Worm (Caenorhabditis elegans) whole organism, early embryonic: ENCODE results near the gene C17C3.15.

Source experiments
- B0310.2 ChIP-seq: sonication (generic microtip); optimal IDR thresholded peaks from 2 replicates; lab custom pipeline; 2016; ENCODE audit warnings: mild to moderate bottlenecking, missing genetic modification characterization, missing compliant biosample characterization
- F13C5.2 ChIP-seq: sonication (generic microtip); optimal IDR thresholded peaks from 2 replicates; lab custom pipeline; 2017; ENCODE audit warnings: mild to moderate bottlenecking, missing genetic modification characterization, inconsistent platforms, missing compliant biosample characterization
- aly-1 ChIP-seq: sonication (generic microtip); optimal IDR thresholded peaks from 2 replicates; lab custom pipeline; 2016; ENCODE audit warnings: missing genetic modification characterization, missing compliant biosample characterization
- ama-1 ChIP-seq: fragments of 150-350 bp; optimal IDR thresholded peaks from 2 replicates; lab custom pipeline; 2014
- ceh-13 ChIP-seq: fragments of 200-800 bp; sonication (Bioruptor generic); optimal IDR thresholded peaks from 2 replicates; lab custom pipeline; 2018; ENCODE audit warnings: mild to moderate bottlenecking, missing genetic modification characterization, missing compliant biosample characterization
- ceh-36 ChIP-seq: sonication (generic microtip); optimal IDR thresholded peaks from 2 replicates; lab custom pipeline; 2016; ENCODE audit warnings: missing genetic modification characterization, inconsistent platforms, missing compliant biosample characterization
- ets-7 ChIP-seq: sonication (generic microtip); optimal IDR thresholded peaks from 2 replicates; lab custom pipeline; 2016; ENCODE audit warnings: missing genotype, missing genetic modification characterization, missing compliant biosample characterization
- flt-1 ChIP-seq: fragments of 200-800 bp; sonication (Bioruptor generic); IDR thresholded peaks from 2 replicates; pipeline ENCODE4 v1.3.6; 2022; ENCODE audit warnings: missing genetic modification characterization, missing compliant biosample characterization
- hmbx-1 ChIP-seq: sonication (generic microtip); optimal IDR thresholded peaks from 2 replicates; lab custom pipeline; 2016; ENCODE audit warnings: mild to moderate bottlenecking, missing genetic modification characterization, missing compliant biosample characterization
- hmg-4 ChIP-seq: fragments of 200-800 bp; sonication (Bioruptor generic); optimal IDR thresholded peaks from 2 replicates; lab custom pipeline; 2018; ENCODE audit warnings: mild to moderate bottlenecking, missing genetic modification characterization, missing compliant biosample characterization
- hnd-1 ChIP-seq: sonication (generic microtip); optimal IDR thresholded peaks from 2 replicates; lab custom pipeline; 2016; ENCODE audit warnings: missing genetic modification characterization, missing compliant biosample characterization
- pes-1 ChIP-seq: fragments of 200-800 bp; sonication (Bioruptor generic); IDR thresholded peaks from 2 replicates; pipeline ENCODE4 v1.3.6; 2022; ENCODE audit warnings: missing genetic modification reagents, missing genetic modification characterization, missing compliant biosample characterization
- scrt-1 ChIP-seq: fragments of 200-800 bp; sonication (Bioruptor generic); IDR thresholded peaks from 2 replicates; pipeline ENCODE4 v1.3.6; 2022; ENCODE audit warnings: missing genetic modification characterization, missing compliant biosample characterization
- sea-1 ChIP-seq: fragments of 200-800 bp; sonication (Bioruptor generic); conservative IDR thresholded peaks from 2 replicates; pipeline ENCODE4 v1.3.6; 2022; ENCODE audit warnings: missing genetic modification characterization, missing compliant biosample characterization
- tbx-11 ChIP-seq: fragments of 200-800 bp; sonication (Bioruptor generic); IDR thresholded peaks from 2 replicates; pipeline ENCODE4 v1.3.6; 2022; ENCODE audit warnings: missing genetic modification characterization, missing compliant biosample characterization
- tbx-37 ChIP-seq: fragments of 200-800 bp; sonication (Bioruptor generic); conservative IDR thresholded peaks from 2 replicates; pipeline ENCODE4 v1.3.6; 2022; ENCODE audit warnings: missing genetic modification reagents, missing genetic modification characterization, missing compliant biosample characterization
- tra-4 ChIP-seq: sonication (generic microtip); optimal IDR thresholded peaks from 2 replicates; lab custom pipeline; 2017; ENCODE audit warnings: missing genetic modification characterization, missing compliant biosample characterization

Gene C17C3.15

ce11 chrII:5570272-5570671 is at the start of gene C17C3.15, which contains the start of gene C17C3.1:
C17C3.15 (plus strand) TSS chrII:5570654.
C17C3.1 (plus strand) TSS chrII:5570572.
- no peak for TF ChIP-seq ama-1
- no peak for TF ChIP-seq aly-1 (tag; lab: Kevin White, UChicago)
- TF ChIP-seq hnd-1 (tag; lab: Kevin White, UChicago), result no peak

ce11 chrII:5521411-5521810 is 49.0 kb upstream of the C17C3.15 start, which contains the start of gene ZK177.12:
ZK177.12 (plus strand) TSS chrII:5521711.
- TF ChIP-seq ets-7 (tag; lab: Kevin White, UChicago) (no peak), sea-1 (GFP tag; lab: Robert Waterston, UW) (no peak), tra-4 (tag; lab: Kevin White, UChicago) (no peak), ama-1 (no peak), flt-1 (GFP tag; lab: Robert Waterston, UW) (no peak), hmg-4 (GFP tag; lab: Kevin White, UChicago) (no peak), hnd-1 (tag; lab: Kevin White, UChicago) (no peak), pes-1 (GFP tag; lab: Robert Waterston, UW) (no peak), B0310.2 (no peak), ceh-36 (tag; lab: Kevin White, UChicago) (no peak), scrt-1 (GFP tag; lab: Robert Waterston, UW) (no peak), hmbx-1 (tag; lab: Kevin White, UChicago) (no peak), ceh-13 (GFP tag; lab: Kevin White, UChicago) (no peak), tbx-11 (GFP tag; lab: Robert Waterston, UW) (no peak)

ce11 chrII:5522637-5523036 is 47.8 kb upstream of the C17C3.15 start, which contains the start of gene ZK177.11:
ZK177.11 (plus strand) TSS chrII:5522937.
- no peak for TF ChIP-seq ceh-36 (tag; lab: Kevin White, UChicago)
- no peak for TF ChIP-seq ama-1

ce11 chrII:5525297-5525696 is 45.2 kb upstream of the C17C3.15 start, which contains the start of gene tbx-35:
tbx-35 (minus strand) TSS chrII:5525397.
- TF ChIP-seq ceh-36 (tag; lab: Kevin White, UChicago) (no peak), hmbx-1 (tag; lab: Kevin White, UChicago) (no peak), tbx-37 (GFP tag; lab: Robert Waterston, UW) (no peak), hnd-1 (tag; lab: Kevin White, UChicago) (no peak), flt-1 (GFP tag; lab: Robert Waterston, UW) (no peak), scrt-1 (GFP tag; lab: Robert Waterston, UW) (no peak), ceh-13 (GFP tag; lab: Kevin White, UChicago) (no peak), F13C5.2 (tag; lab: Kevin White, UChicago) (no peak), tbx-11 (GFP tag; lab: Robert Waterston, UW) (no peak), pes-1 (GFP tag; lab: Robert Waterston, UW) (no peak), ama-1 (no peak), tra-4 (tag; lab: Kevin White, UChicago) (no peak), aly-1 (tag; lab: Kevin White, UChicago) (no peak), sea-1 (GFP tag; lab: Robert Waterston, UW) (no peak), ets-7 (tag; lab: Kevin White, UChicago) (no peak)

ce11 chrII:5527841-5528240 is 42.6 kb upstream of the C17C3.15 start, which contains the start of gene ZK177.1:
ZK177.1 (plus strand) TSS chrII:5528141.
- TF ChIP-seq flt-1 (GFP tag; lab: Robert Waterston, UW), result no peak
- no peak for TF ChIP-seq ama-1
- no peak for TF ChIP-seq pes-1 (GFP tag; lab: Robert Waterston, UW)
- TF ChIP-seq ceh-36 (tag; lab: Kevin White, UChicago), result no peak
- no peak for TF ChIP-seq hmg-4 (GFP tag; lab: Kevin White, UChicago)
- no peak for TF ChIP-seq F13C5.2 (tag; lab: Kevin White, UChicago)
- TF ChIP-seq scrt-1 (GFP tag; lab: Robert Waterston, UW), result no peak
- no peak for TF ChIP-seq hnd-1 (tag; lab: Kevin White, UChicago)
- TF ChIP-seq tbx-11 (GFP tag; lab: Robert Waterston, UW), result no peak
- TF ChIP-seq ceh-13 (GFP tag; lab: Kevin White, UChicago), result no peak
- no peak for TF ChIP-seq aly-1 (tag; lab: Kevin White, UChicago)
- TF ChIP-seq tbx-37 (GFP tag; lab: Robert Waterston, UW), result no peak

ce11 chrII:5531855-5532328 is 38.6 kb upstream of the C17C3.15 start, which contains the start of gene C17C3.9:
C17C3.9 (minus strand) TSS chrII:5532278.
- TF ChIP-seq hnd-1 (tag; lab: Kevin White, UChicago), result no peak
- TF ChIP-seq scrt-1 (GFP tag; lab: Robert Waterston, UW), result no peak
- TF ChIP-seq tra-4 (tag; lab: Kevin White, UChicago), result no peak
- TF ChIP-seq hmbx-1 (tag; lab: Kevin White, UChicago), result no peak
- no peak for TF ChIP-seq tbx-11 (GFP tag; lab: Robert Waterston, UW)
- no peak for TF ChIP-seq tbx-37 (GFP tag; lab: Robert Waterston, UW)
- no peak for TF ChIP-seq B0310.2
- TF ChIP-seq sea-1 (GFP tag; lab: Robert Waterston, UW), result no peak
- no peak for TF ChIP-seq ama-1
- no peak for TF ChIP-seq aly-1 (tag; lab: Kevin White, UChicago)
- TF ChIP-seq flt-1 (GFP tag; lab: Robert Waterston, UW), result no peak
- TF ChIP-seq ceh-36 (tag; lab: Kevin White, UChicago), result no peak
- TF ChIP-seq F13C5.2 (tag; lab: Kevin White, UChicago), result no peak
- TF ChIP-seq pes-1 (GFP tag; lab: Robert Waterston, UW), result no peak
- TF ChIP-seq ceh-13 (GFP tag; lab: Kevin White, UChicago), result no peak
- TF ChIP-seq ets-7 (tag; lab: Kevin White, UChicago), result no peak

ce11 chrII:5533642-5534041 is 36.8 kb upstream of the C17C3.15 start, which contains the start of gene hlh-26:
hlh-26 (minus strand) TSS chrII:5533742.
- TF ChIP-seq pes-1 (GFP tag; lab: Robert Waterston, UW), result no peak
- TF ChIP-seq ama-1, result no peak
- TF ChIP-seq scrt-1 (GFP tag; lab: Robert Waterston, UW), result no peak
- TF ChIP-seq hnd-1 (tag; lab: Kevin White, UChicago), result no peak
- TF ChIP-seq tbx-11 (GFP tag; lab: Robert Waterston, UW), result no peak
- no peak for TF ChIP-seq B0310.2
- TF ChIP-seq ets-7 (tag; lab: Kevin White, UChicago), result no peak
- TF ChIP-seq aly-1 (tag; lab: Kevin White, UChicago), result no peak
- TF ChIP-seq tra-4 (tag; lab: Kevin White, UChicago), result no peak
- no peak for TF ChIP-seq ceh-13 (GFP tag; lab: Kevin White, UChicago)
- no peak for TF ChIP-seq tbx-37 (GFP tag; lab: Robert Waterston, UW)
- no peak for TF ChIP-seq hmg-4 (GFP tag; lab: Kevin White, UChicago)
- TF ChIP-seq F13C5.2 (tag; lab: Kevin White, UChicago), result no peak
- TF ChIP-seq sea-1 (GFP tag; lab: Robert Waterston, UW), result no peak
- no peak for TF ChIP-seq hmbx-1 (tag; lab: Kevin White, UChicago)
- no peak for TF ChIP-seq flt-1 (GFP tag; lab: Robert Waterston, UW)
